Fruit fly (Drosophila melanogaster): Measurements from ENCODE around the gene Sfp24Ba.

Gene Sfp24Ba

DNA sequence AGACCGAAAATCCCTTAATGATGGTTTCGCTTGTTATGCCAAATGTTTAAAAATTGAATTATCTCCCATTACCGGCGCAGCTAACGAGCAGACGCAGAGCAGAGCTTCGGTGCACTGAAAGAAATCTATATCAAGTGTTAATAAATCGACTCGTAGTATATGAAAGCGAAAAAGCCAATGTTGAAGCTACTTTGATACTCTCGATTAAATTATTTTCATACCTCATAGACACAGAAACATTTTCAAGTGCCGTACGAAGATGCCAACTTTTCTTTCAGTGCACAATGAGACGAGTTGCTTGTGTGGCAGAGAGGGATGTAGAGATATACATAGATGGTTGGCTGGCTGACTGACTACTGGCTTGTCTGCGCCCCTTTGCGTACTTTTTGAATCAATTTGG is 7.4 kb upstream of the Sfp24Ba start (continued):
- peak; percentile 49; the same call in 1 of the 2 replicates for TF ChIP-seq onecut (GFP tag; IDR thresholded peaks at IDR 0.05)
- no peak for TF ChIP-seq Poxn (GFP tag; IDR thresholded peaks at IDR 0.05)
- TF ChIP-seq Spps (tag; optimal IDR thresholded peaks at IDR 0.05) = peak; percentile 3
- TF ChIP-seq lilli (GFP tag; optimal IDR thresholded peaks at IDR 0.05) = peak; percentile 9
- TF ChIP-seq CG16815 (GFP tag; optimal IDR thresholded peaks at IDR 0.05) = peak; percentile 8
- no peak for TF ChIP-seq tgo (GFP tag; IDR thresholded peaks at IDR 0.05)
- 0 out of 3 replicates have a peak, but pooled peaks have one; percentile 23 for TF ChIP-seq Mrtf (GFP tag; IDR thresholded peaks at IDR 0.05)
- peak; percentile 39 for TF ChIP-seq CG8388 (GFP tag; optimal IDR thresholded peaks at IDR 0.05)
- peak; percentile 37; the same call in 1 of the 3 replicates for TF ChIP-seq CG7357 (GFP tag; IDR thresholded peaks at IDR 0.05)
- TF ChIP-seq seq (GFP tag; IDR thresholded peaks at IDR 0.05) = no peak
- 0 out of 2 replicates have a peak, but pooled peaks have one; percentile 17 for TF ChIP-seq HLH3B (GFP tag; IDR thresholded peaks at IDR 0.05)
- no peak for TF ChIP-seq hth (optimal IDR thresholded peaks at IDR 0.05)
- peak; percentile 10 for TF ChIP-seq bcd (GFP tag; optimal IDR thresholded peaks at IDR 0.05)
- no peak for TF ChIP-seq cg (GFP tag; optimal IDR thresholded peaks at IDR 0.05)
- peak; percentile 69 for TF ChIP-seq ci (GFP tag; IDR thresholded peaks at IDR 0.05)
- no peak for TF ChIP-seq Doc3 (GFP tag; IDR thresholded peaks at IDR 0.05; ENCODE audit: partially characterized antibody)
- TF ChIP-seq CG33557 (GFP tag; optimal IDR thresholded peaks at IDR 0.05) = no peak
- TF ChIP-seq CG17328 (GFP tag; IDR thresholded peaks at IDR 0.05) = peak; percentile 35; the same call in 1 of the 2 replicates
- no peak for TF ChIP-seq CG6654 (GFP tag; optimal IDR thresholded peaks at IDR 0.05)
- no peak for TF ChIP-seq Hmr (GFP tag; optimal IDR thresholded peaks at IDR 0.05)
- no peak for TF ChIP-seq CG12942 (GFP tag; optimal IDR thresholded peaks at IDR 0.05)
- no peak for TF ChIP-seq Bteb2 (GFP tag; optimal IDR thresholded peaks at IDR 0.05)
- TF ChIP-seq Ets97D (GFP tag; optimal IDR thresholded peaks at IDR 0.05) = no peak
- peak; percentile 6 for TF ChIP-seq Nf-YB (GFP tag; optimal IDR thresholded peaks at IDR 0.05)
- no peak for TF ChIP-seq CG7839 (tag; optimal IDR thresholded peaks at IDR 0.05)
- no peak for TF ChIP-seq CG11398 (GFP tag; optimal IDR thresholded peaks at IDR 0.05)
- no peak for TF ChIP-seq dpn (GFP tag; optimal IDR thresholded peaks at IDR 0.05)
- TF ChIP-seq toy (GFP tag; IDR thresholded peaks at IDR 0.05) = no peak
- no peak for TF ChIP-seq CG18599 (GFP tag; optimal IDR thresholded peaks at IDR 0.05)
- TF ChIP-seq CG1647 (GFP tag; optimal IDR thresholded peaks at IDR 0.05) = no peak
- peak; percentile 17 for TF ChIP-seq CG4424 (GFP tag; optimal IDR thresholded peaks at IDR 0.05)
- no peak for TF ChIP-seq CG17568 (GFP tag; optimal IDR thresholded peaks at IDR 0.05)
- TF ChIP-seq gfzf (GFP tag; optimal IDR thresholded peaks at IDR 0.05) = no peak
- peak; percentile 47 for TF ChIP-seq CG4820 (GFP tag; optimal IDR thresholded peaks at IDR 0.05)
- no peak for TF ChIP-seq PHDP (tag; optimal IDR thresholded peaks at IDR 0.05)
- TF ChIP-seq ems (GFP tag; optimal IDR thresholded peaks at IDR 0.05) = no peak
- TF ChIP-seq otp (GFP tag; IDR thresholded peaks at IDR 0.05) = 0 out of 3 replicates have a peak, but pooled peaks have one; percentile 9
- TF ChIP-seq scrt (GFP tag; optimal IDR thresholded peaks at IDR 0.05) = no peak
- TF ChIP-seq CG12391 (tag; optimal IDR thresholded peaks at IDR 0.05) = peak; percentile 29
- no peak for TF ChIP-seq nom (GFP tag; optimal IDR thresholded peaks at IDR 0.05)
- peak; percentile 48; the same call in 1 of the 2 replicates for TF ChIP-seq CG31441 (GFP tag; IDR thresholded peaks at IDR 0.05)
- peak; percentile 41; the same call in 1 of the 2 replicates for TF ChIP-seq CG4404 (GFP tag; IDR thresholded peaks at IDR 0.05)
- TF ChIP-seq CG11247 (GFP tag; IDR thresholded peaks at IDR 0.05) = no peak
- TF ChIP-seq CG10321 (GFP tag; IDR thresholded peaks at IDR 0.05) = no peak
- TF ChIP-seq bbx (GFP tag; IDR thresholded peaks at IDR 0.05; ENCODE audit: partially characterized antibody) = no peak
- TF ChIP-seq CG12219 (GFP tag; optimal IDR thresholded peaks at IDR 0.05) = peak; percentile 26
- TF ChIP-seq usp (GFP tag; optimal IDR thresholded peaks at IDR 0.05) = no peak
- TF ChIP-seq sim (GFP tag; IDR thresholded peaks at IDR 0.05) = 0 out of 2 replicates have a peak, but pooled peaks have one; percentile 6
- TF ChIP-seq CG14710 (tag; optimal IDR thresholded peaks at IDR 0.05) = peak; percentile 41
- TF ChIP-seq stwl (tag; optimal IDR thresholded peaks at IDR 0.05) = no peak
- TF ChIP-seq caup (GFP tag; optimal IDR thresholded peaks at IDR 0.05; ENCODE audit: severe bottlenecking) = no peak
